Fruit fly (Drosophila melanogaster): ENCODE measurements around the gene CG4686.

CG4686 gene

dm6 chr3R:19822138-19822537, 42.2 kb upstream of the CG4686 start:
- TF ChIP-seq Doc2 (GFP tag; IDR thresholded peaks at IDR 0.05): no peak
- no peak for TF ChIP-seq sim (GFP tag; IDR thresholded peaks at IDR 0.05)
- TF ChIP-seq her (GFP tag; optimal IDR thresholded peaks at IDR 0.05): no peak
- TF ChIP-seq gt (GFP tag; IDR thresholded peaks at IDR 0.05): no peak
- no peak for TF ChIP-seq CG7745 (tag; optimal IDR thresholded peaks at IDR 0.05)
- no peak for TF ChIP-seq HmgZ (tag; optimal IDR thresholded peaks at IDR 0.05)
- no peak for TF ChIP-seq CG17612 (GFP tag; IDR thresholded peaks at IDR 0.05)
- TF ChIP-seq CG11504 (tag; optimal IDR thresholded peaks at IDR 0.05): no peak
- TF ChIP-seq so (GFP tag; IDR thresholded peaks at IDR 0.05): no peak
- TF ChIP-seq CG9817 (tag; optimal IDR thresholded peaks at IDR 0.05): no peak
- no peak for TF ChIP-seq jing (GFP tag; optimal IDR thresholded peaks at IDR 0.05)
- TF ChIP-seq CG17359 (tag; optimal IDR thresholded peaks at IDR 0.05): peak; percentile 0
- no peak for TF ChIP-seq CG11560 (tag; IDR thresholded peaks at IDR 0.05)
- no peak for TF ChIP-seq ro (GFP tag; IDR thresholded peaks at IDR 0.05)
- TF ChIP-seq fd64A (GFP tag; optimal IDR thresholded peaks at IDR 0.05): peak; percentile 29
- TF ChIP-seq sna (GFP tag; IDR thresholded peaks at IDR 0.05; ENCODE audit: partially characterized antibody): no peak
- no peak for TF ChIP-seq pan (optimal IDR thresholded peaks at IDR 0.05)
- TF ChIP-seq pan (GFP tag; optimal IDR thresholded peaks at IDR 0.05 in 1 of 2, IDR thresholded peaks at IDR 0.05 in 1 of 2): no peak
- no peak for TF ChIP-seq CG2120 (GFP tag; optimal IDR thresholded peaks at IDR 0.05)
- TF ChIP-seq HLHmδ (GFP tag; optimal IDR thresholded peaks at IDR 0.05): no peak
- TF ChIP-seq Dll (GFP tag; IDR thresholded peaks at IDR 0.05; ENCODE audit: partially characterized antibody): no peak
- no peak for TF ChIP-seq Asciz (GFP tag; optimal IDR thresholded peaks at IDR 0.05)
- TF ChIP-seq sc (optimal IDR thresholded peaks at IDR 0.05): no peak
- TF ChIP-seq sc (GFP tag; optimal IDR thresholded peaks at IDR 0.05): peak; percentile 7
- TF ChIP-seq Hr78 (GFP tag; optimal IDR thresholded peaks at IDR 0.05): no peak
- no peak for TF ChIP-seq odd (GFP tag; optimal IDR thresholded peaks at IDR 0.05)
- TF ChIP-seq CG3407 (GFP tag; optimal IDR thresholded peaks at IDR 0.05): peak; percentile 19
- no peak for TF ChIP-seq Sry-β (GFP tag; optimal IDR thresholded peaks at IDR 0.05)
- no peak for TF ChIP-seq Fer1 (GFP tag; optimal IDR thresholded peaks at IDR 0.05)
- TF ChIP-seq GATAe (GFP tag; conservative IDR thresholded peaks at IDR 0.05): no peak
- TF ChIP-seq CG18619 (GFP tag; optimal IDR thresholded peaks at IDR 0.05): no peak
- TF ChIP-seq Sox102F (GFP tag; optimal IDR thresholded peaks at IDR 0.05): no peak
- TF ChIP-seq gce (GFP tag; IDR thresholded peaks at IDR 0.05): no peak
- no peak for TF ChIP-seq org-1 (GFP tag; optimal IDR thresholded peaks at IDR 0.05)
- TF ChIP-seq gsb (GFP tag; IDR thresholded peaks at IDR 0.05): no peak
- TF ChIP-seq CG7357 (GFP tag; IDR thresholded peaks at IDR 0.05): no peak
- no peak for TF ChIP-seq Max (GFP tag; optimal IDR thresholded peaks at IDR 0.05)
- TF ChIP-seq CG10147 (GFP tag; optimal IDR thresholded peaks at IDR 0.05): no peak
- TF ChIP-seq cwo (GFP tag; optimal IDR thresholded peaks at IDR 0.05): no peak
- TF ChIP-seq oc (tag; optimal IDR thresholded peaks at IDR 0.05): no peak
- no peak for TF ChIP-seq D19A (tag; optimal IDR thresholded peaks at IDR 0.05)
- no peak for TF ChIP-seq CG10959 (GFP tag; IDR thresholded peaks at IDR 0.05)
- no peak for TF ChIP-seq Bteb2 (GFP tag; optimal IDR thresholded peaks at IDR 0.05)
- peak; percentile 9 for TF ChIP-seq CG7271 (tag; optimal IDR thresholded peaks at IDR 0.05)
- no peak for TF ChIP-seq nerfin-1 (tag; optimal IDR thresholded peaks at IDR 0.05)
- TF ChIP-seq CTCF (GFP tag; optimal IDR thresholded peaks at IDR 0.05): no peak
- TF ChIP-seq Usf (GFP tag; optimal IDR thresholded peaks at IDR 0.05): no peak
- no peak for TF ChIP-seq ind (GFP tag; optimal IDR thresholded peaks at IDR 0.05)
- TF ChIP-seq bab2 (GFP tag; optimal IDR thresholded peaks at IDR 0.05): no peak
- TF ChIP-seq CG2875 (GFP tag; optimal IDR thresholded peaks at IDR 0.05): peak; percentile 9
- no peak for TF ChIP-seq Med (GFP tag)
- no peak for TF ChIP-seq CG17186 (GFP tag; optimal IDR thresholded peaks at IDR 0.05)
- TF ChIP-seq CG3995 (GFP tag; optimal IDR thresholded peaks at IDR 0.05): no peak

All from whole organism, embryonic.